Fruit fly (Drosophila melanogaster) S2 (cell line): ENCODE measurements around the gene PK2-R1.

Experiments used
- CG8478 ChIP-seq: fragments of >200 bp; optimal IDR thresholded peaks from 2 replicates; lab custom pipeline; 2018
- CTCF ChIP-seq, 2 experiments: fragments of >200 bp; optimal IDR thresholded peaks; 2 replicates each; lab custom pipeline; 2018

PK2-R1 gene

DNA sequence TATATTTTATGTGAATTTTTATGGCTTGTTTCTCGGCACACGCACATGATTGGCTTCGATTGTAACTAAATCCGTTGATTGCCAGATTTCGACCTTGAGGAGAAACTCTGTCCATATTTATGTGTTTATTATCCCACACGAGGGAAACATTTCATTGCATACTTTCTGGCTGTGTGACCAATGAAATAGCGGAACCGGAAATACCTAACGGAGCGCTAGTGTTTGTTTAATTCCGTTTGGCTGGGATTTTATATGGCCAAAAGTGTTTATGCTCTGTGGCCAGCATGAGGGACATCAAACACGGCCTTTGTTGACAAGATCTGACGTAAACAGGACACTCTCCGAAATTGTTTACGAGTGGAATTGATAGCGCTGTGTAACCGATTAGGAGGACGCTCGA, 18.3 kb upstream of the PK2-R1 start:
- TF ChIP-seq CTCF (optimal IDR thresholded peaks at IDR 0.05; lab: Kevin White, UChicago) (no peak), CG8478 (no peak)

DNA sequence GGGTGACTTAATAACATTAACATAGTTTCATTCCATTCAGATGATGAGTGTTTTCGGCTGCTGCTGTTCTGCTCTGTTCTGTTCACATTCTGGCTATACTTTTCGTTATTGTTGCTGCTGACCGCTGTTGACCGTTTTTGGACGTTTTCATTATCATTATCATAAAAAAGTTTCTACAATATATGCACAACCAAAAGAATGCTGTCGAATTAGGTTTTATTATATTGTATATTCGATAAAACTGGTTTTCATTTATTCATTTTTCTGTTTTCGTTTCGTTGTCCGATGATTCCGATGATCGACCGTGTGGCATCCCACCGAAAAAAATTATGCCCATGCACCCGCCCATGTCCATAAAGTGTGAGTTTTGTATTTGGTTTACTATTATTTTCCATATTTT, 5.1 kb upstream of the PK2-R1 start:
- TF ChIP-seq CG8478 (no peak), CTCF (optimal IDR thresholded peaks at IDR 0.05; lab: Kevin White, UChicago) (no peak)

DNA sequence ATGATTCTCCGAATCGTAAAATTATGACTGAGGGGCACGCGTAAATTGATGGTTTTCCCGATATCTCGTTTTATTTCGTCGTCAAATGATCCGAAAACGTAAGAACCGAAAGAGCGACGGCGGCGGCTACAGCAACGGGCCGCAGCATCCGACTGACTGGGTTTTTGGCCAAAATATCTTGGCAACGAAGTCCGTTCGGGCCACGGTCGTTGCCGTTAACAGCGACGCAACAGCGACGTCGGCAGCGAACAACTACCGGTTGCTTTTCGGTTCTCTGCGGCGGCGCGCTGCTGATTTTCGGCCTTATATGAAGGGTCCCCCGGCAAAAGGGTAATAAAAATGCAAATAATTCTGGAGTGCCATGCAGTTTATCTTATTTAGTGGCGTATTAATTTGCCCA, 4.1 kb upstream of the PK2-R1 start, which contains the start of gene PK2-R2:
TSS of gene PK2-R2 (minus strand) at position 160 of the 400 bp plus-strand sequence.
- TF ChIP-seq CG8478 (no peak), CTCF (optimal IDR thresholded peaks at IDR 0.05; lab: Kevin White, UChicago) (no peak)

DNA sequence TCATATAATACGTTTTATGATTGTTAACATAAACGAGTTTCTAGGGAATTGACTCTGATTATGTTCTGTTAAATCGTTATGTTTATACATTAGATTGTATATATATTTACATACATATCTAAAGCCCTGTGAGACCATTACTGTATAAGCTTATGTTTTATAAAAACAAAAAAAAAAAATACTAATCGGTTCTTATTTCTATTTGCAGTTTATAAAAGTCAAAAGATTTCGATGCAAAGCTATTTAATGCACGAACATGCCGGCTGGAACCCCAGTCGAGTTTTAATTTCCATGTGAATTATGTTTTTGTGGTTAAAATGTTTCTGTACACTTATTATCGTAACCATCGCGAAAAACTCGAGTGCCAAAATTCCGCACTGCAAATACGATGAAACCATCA, 15.2 kb downstream of the PK2-R1 start, which contains the start of gene mthl12:
TSS of gene mthl12 (plus strand) at position 301 of the 400 bp plus-strand sequence.
- TF ChIP-seq CG8478 (no peak), CTCF (optimal IDR thresholded peaks at IDR 0.05; lab: Kevin White, UChicago) (no peak)

DNA sequence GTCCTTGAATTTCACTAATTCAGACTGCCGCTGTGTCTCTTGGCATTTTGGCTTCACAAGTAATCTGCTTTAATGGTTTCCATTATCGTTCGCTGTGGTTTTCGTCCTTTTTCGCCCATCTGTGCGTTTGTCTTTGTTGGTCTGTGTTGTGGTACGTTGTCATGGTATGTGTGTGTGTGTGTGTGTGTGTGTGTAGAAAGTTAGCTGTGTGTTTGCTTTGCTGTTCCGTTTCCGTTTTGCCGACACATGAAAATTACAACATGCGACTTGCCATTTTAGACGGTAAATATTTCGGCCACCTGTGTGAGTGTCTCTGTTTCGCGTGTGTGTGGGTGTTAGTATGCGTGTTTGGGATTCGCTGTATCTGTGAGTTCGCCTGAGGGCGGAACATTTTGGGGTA, 18.8 kb downstream of the PK2-R1 start:
- TF ChIP-seq CTCF (optimal IDR thresholded peaks at IDR 0.05; lab: Kevin White, UChicago) (no peak), CG8478 (no peak)

DNA sequence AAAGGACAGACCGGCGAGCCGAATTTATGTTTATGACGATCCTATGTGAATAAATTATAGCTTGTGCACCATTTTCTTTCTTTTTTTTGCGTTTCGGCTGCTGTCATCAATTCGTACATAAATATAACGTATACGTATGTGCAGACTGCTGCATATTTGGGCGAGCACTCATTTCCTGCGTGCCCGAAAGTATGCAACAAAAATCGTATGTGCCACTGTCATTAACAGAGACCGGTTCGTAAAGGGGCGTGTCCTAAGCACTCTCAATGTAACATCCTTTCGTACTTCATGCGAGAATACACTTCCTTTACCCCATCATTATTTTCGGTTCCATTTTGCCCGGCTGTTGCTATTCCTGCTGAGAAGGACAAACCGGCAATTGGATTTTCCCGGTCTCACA, 22.0 kb downstream of the PK2-R1 start:
- TF ChIP-seq CTCF (optimal IDR thresholded peaks at IDR 0.05; lab: Kevin White, UChicago) (no peak), CG8478 (no peak)

DNA sequence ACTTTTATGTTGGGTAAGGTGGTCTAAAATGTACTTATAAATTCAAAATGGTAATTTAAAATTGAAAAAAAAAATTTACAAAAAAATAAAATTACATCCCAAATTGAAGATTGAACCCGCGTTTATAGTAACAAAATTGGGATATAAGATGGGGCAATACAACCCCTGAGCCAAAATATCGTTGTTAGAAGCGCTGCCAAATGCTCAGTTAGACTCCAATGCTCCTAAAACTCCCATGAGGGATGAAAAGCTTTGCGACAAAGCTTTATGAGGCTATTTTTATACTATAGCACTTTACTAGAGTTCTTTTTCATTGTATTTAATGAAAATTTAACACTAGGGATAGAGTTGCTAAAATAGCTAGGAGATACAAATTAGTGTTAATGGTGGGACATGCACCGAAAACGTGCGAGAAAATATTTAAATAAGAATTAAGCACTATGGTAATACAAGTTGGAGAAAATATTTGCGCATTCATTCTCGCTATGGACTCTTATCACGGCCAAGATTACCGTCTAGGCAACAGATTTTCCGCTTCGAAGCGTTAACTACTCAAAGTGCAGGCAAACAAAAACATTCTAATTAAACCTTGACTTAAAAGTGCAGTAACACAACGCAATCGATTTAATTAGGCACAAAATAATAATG, 25.3 kb downstream of the PK2-R1 start:
- TF ChIP-seq CG8478 (no peak), CTCF (optimal IDR thresholded peaks at IDR 0.05; lab: Kevin White, UChicago) (no peak)

DNA sequence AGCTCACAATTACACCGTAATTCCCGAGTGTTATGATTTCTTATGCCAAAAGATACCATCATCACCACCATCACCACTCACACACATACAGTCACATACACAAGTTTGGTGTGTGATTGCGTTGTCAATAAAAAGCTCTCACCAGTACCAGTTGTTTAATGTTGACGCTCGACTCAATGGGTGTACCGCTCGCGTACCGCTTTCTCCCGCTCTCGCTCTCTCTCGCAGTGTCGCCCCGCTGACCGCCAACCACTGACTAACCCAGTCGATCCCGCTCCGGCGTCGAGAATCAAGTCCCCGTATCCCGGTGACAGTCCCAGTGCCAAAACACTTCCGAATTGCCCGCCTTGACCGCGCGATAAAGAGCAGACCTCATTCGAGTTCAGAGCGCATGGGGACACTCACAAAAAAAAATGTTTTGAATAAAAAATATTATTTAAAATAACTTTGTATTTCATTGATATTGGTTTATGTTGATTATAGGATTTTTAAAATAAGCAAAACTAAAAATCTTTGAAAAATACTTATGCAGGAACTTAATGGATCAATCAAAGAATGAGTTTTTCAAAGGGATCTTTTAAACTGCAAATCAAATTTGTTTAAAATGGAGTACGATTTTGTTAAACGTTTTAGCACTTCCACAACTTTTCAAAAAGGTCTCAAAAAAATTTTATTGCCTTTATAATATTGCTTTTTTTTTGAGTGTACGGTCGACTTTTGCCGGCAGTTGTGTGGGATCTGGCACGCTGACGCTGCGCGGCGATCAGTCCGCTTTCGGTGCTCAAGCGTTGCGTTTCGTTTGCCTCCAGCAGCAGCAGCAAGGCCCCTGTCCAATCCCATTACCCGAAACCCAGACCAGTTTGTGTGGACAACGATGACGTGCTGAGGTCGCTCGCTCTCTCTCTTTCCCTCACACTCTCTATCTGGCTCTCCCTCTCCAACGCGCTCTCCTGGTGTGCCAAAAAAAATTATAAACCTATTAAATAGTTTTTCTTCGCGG, 26.3 kb downstream of the PK2-R1 start, which contains the start of gene Dic1:
TSS of gene Dic1 (plus strand) at position 764 of the 1,000 bp plus-strand sequence.
- no peak for TF ChIP-seq CG8478
- TF ChIP-seq CTCF (optimal IDR thresholded peaks at IDR 0.05; lab: Kevin White, UChicago): no peak

DNA sequence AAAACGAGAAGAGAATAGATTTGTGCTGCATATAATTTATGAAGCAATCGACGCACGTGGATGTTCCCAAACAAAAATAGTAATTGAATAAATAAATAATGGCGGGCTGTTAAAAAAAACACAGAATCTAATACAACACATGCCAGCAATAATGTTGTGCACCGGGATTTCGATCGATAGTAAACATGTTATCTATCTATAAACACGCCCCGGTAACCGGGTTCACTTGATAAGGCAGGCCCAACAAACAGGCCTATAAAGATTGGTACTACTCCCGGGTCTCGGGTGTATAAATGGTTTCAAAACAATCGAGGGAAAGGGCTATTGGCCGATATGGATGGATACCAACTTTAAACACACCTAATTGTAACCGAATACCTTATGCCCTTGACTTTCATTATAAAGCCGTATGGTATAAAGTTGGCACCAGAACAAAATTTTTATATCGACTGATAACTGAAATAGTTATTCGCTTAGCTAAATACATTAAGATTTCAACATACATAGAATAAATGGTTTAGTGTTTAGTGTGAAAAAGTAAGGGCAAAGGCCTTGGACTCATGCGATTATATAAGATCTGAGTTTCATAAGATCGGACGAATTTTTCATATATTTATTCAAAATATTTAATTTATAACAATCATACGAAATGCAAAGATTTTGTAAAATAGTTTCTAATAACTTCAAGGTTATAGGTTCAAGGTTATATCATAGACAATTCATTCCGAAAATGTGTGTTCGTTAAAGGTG, 27.7 kb downstream of the PK2-R1 start:
- TF ChIP-seq CG8478: no peak
- no peak for TF ChIP-seq CTCF (optimal IDR thresholded peaks at IDR 0.05; lab: Kevin White, UChicago)

DNA sequence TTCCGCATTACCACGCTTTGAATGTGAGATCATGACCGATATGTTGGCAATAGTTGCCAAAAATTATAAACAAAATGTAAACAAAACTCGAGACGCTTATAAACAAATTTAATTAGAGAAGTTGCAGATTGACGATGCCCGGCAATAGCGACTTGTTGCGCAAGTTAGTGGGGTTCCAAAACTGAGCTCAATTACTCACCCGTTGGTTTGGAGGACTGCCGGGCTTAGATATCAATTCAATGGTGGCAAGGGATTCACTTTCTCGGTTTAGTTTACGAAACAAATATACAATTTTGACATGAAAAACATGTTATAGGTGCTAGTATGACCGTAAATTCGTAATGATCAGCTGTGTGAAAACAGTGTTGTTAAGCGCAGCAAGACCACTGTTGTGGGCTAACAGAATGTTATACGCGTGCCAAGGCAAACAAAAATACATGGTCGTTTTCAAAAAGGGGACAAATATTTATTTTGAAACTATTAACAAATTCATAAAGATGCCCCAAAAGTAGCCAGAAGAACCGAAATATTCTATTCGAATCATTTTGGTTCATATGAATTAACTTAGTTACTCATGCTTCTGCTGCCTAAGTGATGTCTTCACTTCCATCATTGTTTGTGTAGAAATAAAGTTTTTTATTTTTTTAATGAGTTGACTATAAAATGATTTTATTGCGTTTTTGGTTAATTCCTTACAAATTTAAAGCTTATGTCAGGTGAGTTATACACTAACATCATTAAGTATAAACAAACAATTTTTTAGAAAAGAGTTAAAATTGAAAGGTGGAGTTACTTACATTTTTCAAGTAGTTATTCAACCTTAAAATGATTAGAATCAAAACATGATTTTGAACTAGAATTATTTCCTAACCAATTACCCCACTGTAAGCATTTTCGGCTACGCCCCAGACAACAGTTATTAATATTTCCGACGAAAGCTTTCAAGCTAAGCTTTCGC, 28.7 kb downstream of the PK2-R1 start, which contains the start of gene Elp6:
TSS of gene Elp6 (minus strand) at position 350 of the 958 bp plus-strand sequence.
- no peak for TF ChIP-seq CG8478
- TF ChIP-seq CTCF (optimal IDR thresholded peaks at IDR 0.05; lab: Kevin White, UChicago): no peak

DNA sequence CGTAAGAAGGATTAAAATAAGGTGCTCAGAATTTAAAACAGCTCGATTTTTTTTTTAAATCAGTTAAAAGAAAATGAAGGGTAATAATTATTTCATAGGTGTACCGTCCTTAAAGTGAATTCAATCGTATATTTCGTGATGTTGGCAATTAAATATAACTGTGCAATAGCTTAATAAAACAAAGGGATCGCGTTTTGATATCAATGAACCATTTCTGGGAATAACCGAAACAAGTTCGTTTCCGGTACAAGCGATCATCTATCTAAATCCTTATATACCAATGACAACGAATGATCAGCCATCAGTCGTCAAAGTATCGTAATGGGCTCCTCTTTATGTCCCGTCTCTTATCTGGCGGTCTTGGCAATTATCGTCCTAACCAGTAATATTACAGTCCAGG, 31.2 kb downstream of the PK2-R1 start, which contains the start of gene CheA87a:
TSS of gene CheA87a (plus strand) at position 301 of the 400 bp plus-strand sequence.
- TF ChIP-seq CTCF (optimal IDR thresholded peaks at IDR 0.05; lab: Kevin White, UChicago) (no peak), CG8478 (no peak)

DNA sequence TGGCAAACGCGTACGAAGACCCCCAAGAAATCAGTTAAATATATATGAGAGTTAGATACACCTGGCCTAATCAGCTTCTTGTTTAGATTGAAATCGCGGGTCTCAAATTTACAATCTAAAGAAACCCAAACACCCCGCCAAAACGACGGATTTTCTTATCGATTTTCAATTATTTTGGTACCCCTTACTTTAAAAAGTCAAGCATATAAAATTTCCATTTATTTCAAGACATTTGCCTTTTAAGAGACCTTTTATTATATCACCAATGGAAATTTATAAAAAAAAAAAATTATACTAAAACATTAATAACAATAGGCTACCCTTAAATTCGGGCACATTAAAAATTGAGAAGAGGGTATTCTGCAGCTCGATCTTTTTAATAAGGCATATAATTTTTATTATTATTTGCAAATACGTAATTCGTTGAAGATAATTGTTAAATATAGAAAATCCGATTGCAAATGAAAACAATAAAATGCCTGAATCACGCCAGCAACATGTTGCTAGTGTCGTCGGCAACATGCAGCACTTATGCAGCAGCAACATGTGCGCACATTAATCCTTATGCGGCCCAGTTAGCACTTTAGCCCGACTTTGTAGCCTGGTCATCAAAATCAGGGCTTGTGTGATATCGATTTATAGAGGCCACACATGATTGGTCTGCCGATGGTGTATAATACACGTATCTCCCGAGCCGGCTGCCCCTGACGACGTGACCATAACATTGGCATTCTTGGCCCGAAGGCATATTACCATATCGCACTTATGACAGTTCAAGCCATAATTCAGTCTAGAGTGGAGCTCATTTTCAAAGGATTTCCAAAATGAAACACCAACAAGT, 33.9 kb downstream of the PK2-R1 start, which contains the start of the genes Lip3 and CG34309:
TSS of gene Lip3 (minus strand) at position 65 of the 841 bp plus-strand sequence.
TSS of gene CG34309 (plus strand) at position 791 of the 841 bp plus-strand sequence.
- TF ChIP-seq CG8478: no peak
- TF ChIP-seq CTCF (optimal IDR thresholded peaks at IDR 0.05; lab: Kevin White, UChicago): no peak

DNA sequence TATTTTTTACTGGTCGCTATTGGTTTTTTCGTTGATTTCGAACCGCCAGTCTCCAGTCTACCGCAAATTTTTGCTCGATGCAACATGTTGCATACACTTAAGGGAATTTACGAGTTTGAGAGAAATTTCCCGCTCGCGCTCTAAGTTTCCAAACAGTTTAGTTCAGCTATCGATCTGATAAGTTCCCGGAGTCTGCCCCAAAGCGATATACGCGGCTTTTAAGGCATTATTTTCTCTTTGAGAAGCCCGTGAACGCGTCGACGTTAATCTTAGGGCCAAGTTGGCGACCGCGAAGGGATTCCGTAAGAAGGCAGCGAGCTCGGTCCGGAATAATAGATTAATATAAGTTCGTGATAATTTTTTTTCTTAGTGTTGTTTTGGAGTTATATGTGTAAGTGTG, 36.8 kb downstream of the PK2-R1 start:
- TF ChIP-seq CG8478 (no peak), CTCF (optimal IDR thresholded peaks at IDR 0.05; lab: Kevin White, UChicago) (no peak)
